Fruit fly (Drosophila melanogaster) whole organism, pupa: ENCODE results near the gene mRpL40.

Experiments used
- CG12605 ChIP-seq: fragments of 200-800 bp; sonication (Bioruptor generic); IDR thresholded peaks from 2 replicates; pipeline ENCODE4 v1.3.6; 2022; ENCODE audit warnings: missing biosample characterization, missing genetic modification characterization
- CG14655 ChIP-seq: fragments of 200-800 bp; sonication (Bioruptor generic); optimal IDR thresholded peaks from 3 replicates; lab custom pipeline; 2017; ENCODE audit warnings: mild to moderate bottlenecking, missing biosample characterization, missing genetic modification reagents, missing genetic modification characterization
- CG32121 ChIP-seq: fragments of 200-800 bp; sonication (Bioruptor generic); IDR thresholded peaks from 2 replicates; pipeline ENCODE4 v1.3.6; 2022; ENCODE audit warnings: missing biosample characterization, missing genetic modification characterization
- CG8159 ChIP-seq: fragments of 200-800 bp; sonication (Bioruptor generic); optimal IDR thresholded peaks from 3 replicates; lab custom pipeline; 2018; ENCODE audit warnings: missing biosample characterization, mild to moderate bottlenecking, missing genetic modification characterization, moderate library complexity
- EcR ChIP-seq: fragments of 200-800 bp; sonication (Bioruptor generic); optimal IDR thresholded peaks from 3 replicates; lab custom pipeline; 2019; ENCODE audit warnings: missing biosample characterization, missing genetic modification characterization, mild to moderate bottlenecking, moderate library complexity, missing genetic modification reagents
- Snoo ChIP-seq: fragments of 200-800 bp; sonication (Bioruptor generic); optimal IDR thresholded peaks from 3 replicates; lab custom pipeline; 2017; ENCODE audit warnings: missing biosample characterization, mild to moderate bottlenecking, missing genetic modification characterization, inconsistent platforms
- rn ChIP-seq: fragments of 200-800 bp; sonication (Bioruptor generic); IDR thresholded peaks from 2 replicates; pipeline ENCODE4 v1.3.6; 2022; ENCODE audit warnings: missing biosample characterization, missing genetic modification characterization

dm6 chr3R:11378564-11379112 is 29.1 kb upstream of the mRpL40 start:
- no peak for TF ChIP-seq rn (GFP tag; lab: Robert Waterston, UW)
- no peak for TF ChIP-seq CG14655 (GFP tag; lab: Kevin White, UChicago)
- no peak for TF ChIP-seq CG8159
- TF ChIP-seq Snoo (tag; lab: Kevin White, UChicago): no peak
- TF ChIP-seq CG32121: no peak
- no peak for TF ChIP-seq EcR (GFP tag; lab: Kevin White, UChicago)
- no peak for TF ChIP-seq CG12605 (GFP tag; lab: Robert Waterston, UW)
